Fruit fly (Drosophila melanogaster): ENCODE results near the gene Zasp66.

dm6 chr3L:8633614-8634325, 9.6 kb downstream of the Zasp66 start, which contains the start of gene Cdc6:
- TF ChIP-seq psq (optimal IDR thresholded peaks at IDR 0.05) (no peak), Dll (optimal IDR thresholded peaks at IDR 0.05) (no peak), EcR (GFP tag; optimal IDR thresholded peaks at IDR 0.05) (no peak), CG8478 (optimal IDR thresholded peaks at IDR 0.05) (no peak), pan (optimal IDR thresholded peaks at IDR 0.05) (no peak)
